Worm (Caenorhabditis elegans) whole organism, L1 larva: ENCODE measurements around the gene F29B9.1.

ENCODE experiments used
- ceh-82 ChIP-seq, 3 experiments: fragments of 150-350 bp in 1 of 3; sonication (generic microtip) in 2 of 3; optimal IDR thresholded peaks; 2 replicates each; lab custom pipeline; 2014 to 2017; ENCODE audit warnings: missing biosample characterization in 3 of 3, missing genetic modification characterization in 3 of 3
- ceh-88 ChIP-seq: fragments of 200-800 bp; sonication (Bioruptor generic); IDR thresholded peaks from 2 replicates; pipeline ENCODE4 v1.3.6; 2022; ENCODE audit warnings: missing genetic modification characterization, missing compliant biosample characterization
- irx-1 ChIP-seq: sonication (generic microtip); optimal IDR thresholded peaks from 2 replicates; lab custom pipeline; 2016; ENCODE audit warnings: missing genetic modification characterization, missing compliant biosample characterization
- nhr-28 ChIP-seq: fragments of 150-350 bp; optimal IDR thresholded peaks from 2 replicates; lab custom pipeline; 2014; ENCODE audit warnings: missing biosample characterization, missing genetic modification characterization
- nhr-76 ChIP-seq: sonication (generic microtip); optimal IDR thresholded peaks from 2 replicates; lab custom pipeline; 2017; ENCODE audit warnings: missing biosample characterization, missing genetic modification characterization
- pqm-1 ChIP-seq: sonication (generic microtip); optimal IDR thresholded peaks from 3 replicates; lab custom pipeline; 2017; ENCODE audit warnings: missing biosample characterization, missing genetic modification characterization
- snu-23 ChIP-seq: sonication (generic microtip); optimal IDR thresholded peaks from 2 replicates; lab custom pipeline; 2016; ENCODE audit warnings: missing genetic modification characterization, missing compliant biosample characterization
- sup-37 ChIP-seq: fragments of 200-800 bp; sonication (Bioruptor generic); optimal IDR thresholded peaks from 2 replicates; lab custom pipeline; 2018; ENCODE audit warnings: mild to moderate bottlenecking, missing genetic modification characterization, missing compliant biosample characterization
- tbx-2 ChIP-seq: sonication (generic microtip); optimal IDR thresholded peaks from 2 replicates; lab custom pipeline; 2016; ENCODE audit warnings: missing genetic modification characterization, missing compliant biosample characterization
- unc-62 ChIP-seq: fragments of 150-350 bp; optimal IDR thresholded peaks from 2 replicates; lab custom pipeline; 2014; ENCODE audit warnings: missing biosample characterization, missing genetic modification reagents, missing genetic modification characterization
- zag-1 ChIP-seq: fragments of 150-350 bp; optimal IDR thresholded peaks from 2 replicates; lab custom pipeline; 2014; ENCODE audit warnings: missing biosample characterization, missing genetic modification characterization

DNA sequence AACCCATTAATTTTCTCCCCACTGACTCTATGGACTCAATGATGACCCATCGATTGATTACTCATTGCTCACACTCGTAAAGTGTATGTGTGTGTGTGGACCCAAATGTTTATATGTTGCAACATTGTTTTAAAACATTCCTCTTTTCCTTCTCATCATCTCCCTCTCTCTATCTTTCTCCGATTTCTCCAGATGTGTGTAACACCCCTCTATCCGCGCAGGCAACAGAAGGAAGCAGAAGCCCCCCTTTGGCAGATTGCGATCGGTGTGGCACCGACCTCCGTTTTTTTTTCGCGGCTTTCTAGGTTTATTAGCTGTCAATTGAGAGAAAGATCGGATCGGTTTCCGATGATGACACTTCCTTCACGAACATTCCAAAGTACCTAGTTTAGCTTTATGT, 21.6 kb upstream of the F29B9.1 start:
- TF ChIP-seq nhr-28: no peak
- no peak for TF ChIP-seq tbx-2
- TF ChIP-seq snu-23 (GFP tag; lab: Kevin White, UChicago): no peak
- TF ChIP-seq pqm-1: no peak
- no peak for TF ChIP-seq sup-37
- no peak for TF ChIP-seq ceh-88 (GFP tag; lab: Robert Waterston, UW)
- TF ChIP-seq zag-1: no peak
- no peak for TF ChIP-seq unc-62 (GFP tag; lab: Kevin White, UChicago)
- no peak for TF ChIP-seq nhr-76 (tag; lab: Kevin White, UChicago)
- no peak for TF ChIP-seq ceh-82 (tag; optimal IDR thresholded peaks at IDR 0.05; lab: Kevin White, UChicago)
- TF ChIP-seq irx-1 (tag; lab: Kevin White, UChicago): no peak
